Worm (Caenorhabditis elegans) whole organism, L4/young adult: Measurements from ENCODE around the gene C14A4.9.

ENCODE experiments used
- W03F9.2 ChIP-seq: fragments of 150-350 bp; optimal IDR thresholded peaks from 2 replicates; lab custom pipeline; 2014; ENCODE audit warnings: missing biosample characterization, missing genetic modification characterization
- dao-5 ChIP-seq: sonication (generic microtip); optimal IDR thresholded peaks from 2 replicates; lab custom pipeline; 2016; ENCODE audit warnings: missing genotype, missing genetic modification characterization, moderate library complexity, missing compliant biosample characterization
- him-1 ChIP-seq: sonication (generic microtip); optimal IDR thresholded peaks from 2 replicates; lab custom pipeline; 2016; ENCODE audit warnings: missing genotype, missing genetic modification reagents, missing genetic modification characterization, missing compliant biosample characterization

- TF ChIP-seq him-1 (no peak), W03F9.2 (no peak), dao-5 (tag; lab: Kevin White, UChicago) (no peak)
Observed at ce11 chrII:10555484-10556075, 43.6 kb upstream of the C14A4.9 start.
